Fruit fly (Drosophila melanogaster): Measurements from ENCODE around the gene CG18766.

- TF ChIP-seq CG15336 (GFP tag; IDR thresholded peaks at IDR 0.05) (no peak), CG34406 (GFP tag; optimal IDR thresholded peaks at IDR 0.05) (no peak), CG8119 (GFP tag; IDR thresholded peaks at IDR 0.05) (no peak), CG1621 (tag; optimal IDR thresholded peaks at IDR 0.05) (peak; percentile 37), CG11902 (GFP tag; optimal IDR thresholded peaks at IDR 0.05) (no peak), CG6854 (GFP tag; optimal IDR thresholded peaks at IDR 0.05) (no peak), CG11294 (GFP tag; IDR thresholded peaks at IDR 0.05) (no peak), CG11762 (GFP tag; optimal IDR thresholded peaks at IDR 0.05; ENCODE audit: insufficient read depth) (no peak), pdm3 (GFP tag; optimal IDR thresholded peaks at IDR 0.05) (no peak), lz (GFP tag; optimal IDR thresholded peaks at IDR 0.05) (no peak), CG32006 (GFP tag; optimal IDR thresholded peaks at IDR 0.05) (no peak), Hr39 (GFP tag; optimal IDR thresholded peaks at IDR 0.05) (no peak)
These were observed 6.4 kb downstream of the CG18766 start, which contains the start of the genes CG31064 and PolA2 for dm6 chr3R:27238438-27239301.

Measured in whole organism, prepupa.